Worm (Caenorhabditis elegans) whole organism, early embryonic: ENCODE results near the gene T10H4.4.

Source experiments
- F13C5.2 ChIP-seq: sonication (generic microtip); optimal IDR thresholded peaks from 2 replicates; lab custom pipeline; 2017; ENCODE audit warnings: mild to moderate bottlenecking, missing genetic modification characterization, inconsistent platforms, missing compliant biosample characterization
- ama-1 ChIP-seq: fragments of 150-350 bp; optimal IDR thresholded peaks from 2 replicates; lab custom pipeline; 2014
- ceh-13 ChIP-seq: fragments of 200-800 bp; sonication (Bioruptor generic); optimal IDR thresholded peaks from 2 replicates; lab custom pipeline; 2018; ENCODE audit warnings: mild to moderate bottlenecking, missing genetic modification characterization, missing compliant biosample characterization
- flt-1 ChIP-seq: fragments of 200-800 bp; sonication (Bioruptor generic); IDR thresholded peaks from 2 replicates; pipeline ENCODE4 v1.3.6; 2022; ENCODE audit warnings: missing genetic modification characterization, missing compliant biosample characterization
- hmbx-1 ChIP-seq: sonication (generic microtip); optimal IDR thresholded peaks from 2 replicates; lab custom pipeline; 2016; ENCODE audit warnings: mild to moderate bottlenecking, missing genetic modification characterization, missing compliant biosample characterization
- hmg-4 ChIP-seq: fragments of 200-800 bp; sonication (Bioruptor generic); optimal IDR thresholded peaks from 2 replicates; lab custom pipeline; 2018; ENCODE audit warnings: mild to moderate bottlenecking, missing genetic modification characterization, missing compliant biosample characterization
- tbx-11 ChIP-seq: fragments of 200-800 bp; sonication (Bioruptor generic); IDR thresholded peaks from 2 replicates; pipeline ENCODE4 v1.3.6; 2022; ENCODE audit warnings: missing genetic modification characterization, missing compliant biosample characterization
- tbx-37 ChIP-seq: fragments of 200-800 bp; sonication (Bioruptor generic); conservative IDR thresholded peaks from 2 replicates; pipeline ENCODE4 v1.3.6; 2022; ENCODE audit warnings: missing genetic modification reagents, missing genetic modification characterization, missing compliant biosample characterization

- TF ChIP-seq flt-1 (GFP tag; lab: Robert Waterston, UW) (no peak), ceh-13 (GFP tag; lab: Kevin White, UChicago) (no peak), tbx-37 (no peak), ama-1 (lab: Kevin White, UChicago) (no peak), hmbx-1 (tag; lab: Kevin White, UChicago) (no peak), F13C5.2 (no peak), hmg-4 (no peak), tbx-11 (GFP tag; lab: Robert Waterston, UW) (no peak)
These were observed 36.8 kb upstream of the T10H4.4 start, which contains the start of gene srz-10 for ce11 chrV:15309011-15309410.
